Worm (Caenorhabditis elegans) whole organism, L2 larva: ENCODE measurements around the gene M116.5.

Experiments used
- C34F6.9 ChIP-seq: fragments of 150-350 bp; optimal IDR thresholded peaks from 2 replicates; lab custom pipeline; 2014; ENCODE audit warnings: missing biosample characterization, missing genetic modification characterization
- R02D3.7 ChIP-seq: fragments of 150-350 bp; optimal IDR thresholded peaks from 2 replicates; lab custom pipeline; 2014; ENCODE audit warnings: missing biosample characterization, missing genetic modification characterization
- Y55F3AM.14 ChIP-seq: fragments of 200-800 bp; sonication (Bioruptor generic); optimal IDR thresholded peaks from 2 replicates; lab custom pipeline; 2018; ENCODE audit warnings: mild to moderate bottlenecking, missing genetic modification characterization, missing compliant biosample characterization
- ZK546.5 ChIP-seq: sonication (generic microtip); optimal IDR thresholded peaks from 2 replicates; lab custom pipeline; 2017; ENCODE audit warnings: missing biosample characterization, missing genetic modification characterization
- alr-1 ChIP-seq: fragments of 150-350 bp; optimal IDR thresholded peaks from 2 replicates; lab custom pipeline; 2014; ENCODE audit warnings: missing biosample characterization, missing genetic modification characterization
- blmp-1 ChIP-seq: sonication (generic microtip); optimal IDR thresholded peaks from 2 replicates; lab custom pipeline; 2017; ENCODE audit warnings: missing genetic modification characterization, mild to moderate bottlenecking, missing compliant biosample characterization, antibody characterized with exemption, moderate library complexity; ENCODE audit not compliant: insufficient read depth
- ceh-16 ChIP-seq: fragments of 150-350 bp; optimal IDR thresholded peaks from 2 replicates; lab custom pipeline; 2014; ENCODE audit warnings: missing biosample characterization, missing genetic modification characterization
- ceh-82 ChIP-seq: fragments of 150-350 bp; optimal IDR thresholded peaks from 2 replicates; lab custom pipeline; 2014; ENCODE audit warnings: missing biosample characterization, missing genetic modification characterization
- crh-2 ChIP-seq: sonication (generic microtip); optimal IDR thresholded peaks from 2 replicates; lab custom pipeline; 2017; ENCODE audit warnings: missing biosample characterization, missing genetic modification characterization
- dmd-4 ChIP-seq: sonication (generic microtip); optimal IDR thresholded peaks from 2 replicates; lab custom pipeline; 2017; ENCODE audit warnings: missing biosample characterization, missing genetic modification characterization
- egl-27 ChIP-seq: sonication (generic microtip); optimal IDR thresholded peaks from 3 replicates; lab custom pipeline; 2017; ENCODE audit warnings: missing biosample characterization, missing genetic modification reagents, missing genetic modification characterization
- elt-1 ChIP-seq: fragments of 150-350 bp; optimal IDR thresholded peaks from 2 replicates; lab custom pipeline; 2014; ENCODE audit warnings: missing biosample characterization, missing genetic modification characterization
- elt-3 ChIP-seq: sonication (generic microtip); optimal IDR thresholded peaks from 2 replicates; lab custom pipeline; 2017; ENCODE audit warnings: missing biosample characterization, missing genetic modification characterization
- fos-1 ChIP-seq: fragments of 150-350 bp; optimal IDR thresholded peaks from 2 replicates; lab custom pipeline; 2014; ENCODE audit warnings: missing biosample characterization, missing genetic modification characterization
- gmeb-1 ChIP-seq: fragments of 150-350 bp; optimal IDR thresholded peaks from 2 replicates; lab custom pipeline; 2014; ENCODE audit warnings: missing biosample characterization, missing genetic modification characterization
- lin-11 ChIP-seq: fragments of 150-350 bp; sonication (generic microtip); optimal IDR thresholded peaks from 2 replicates; lab custom pipeline; 2014; ENCODE audit warnings: missing biosample characterization, missing genetic modification characterization, inconsistent platforms, mixed read lengths
- lin-13 ChIP-seq: fragments of 150-350 bp; optimal IDR thresholded peaks from 2 replicates; lab custom pipeline; 2014; ENCODE audit warnings: missing biosample characterization, missing genetic modification reagents, missing genetic modification characterization
- lin-39 ChIP-seq: fragments of 150-350 bp; optimal IDR thresholded peaks from 2 replicates; lab custom pipeline; 2014; ENCODE audit warnings: missing biosample characterization, missing genetic modification reagents, missing genetic modification characterization
- mab-5 ChIP-seq: fragments of 150-350 bp; optimal IDR thresholded peaks from 2 replicates; lab custom pipeline; 2014; ENCODE audit warnings: missing biosample characterization, missing genetic modification characterization
- mbf-1 ChIP-seq: sonication (generic microtip); optimal IDR thresholded peaks from 2 replicates; lab custom pipeline; 2017; ENCODE audit warnings: missing biosample characterization, missing genetic modification characterization
- mdl-1 ChIP-seq, 2 experiments: fragments of 150-350 bp in 1 of 2; sonication (generic microtip) in 1 of 2; optimal IDR thresholded peaks; 2 replicates each; lab custom pipeline; 2017; ENCODE audit warnings: missing biosample characterization in 2 of 2, missing genetic modification characterization in 2 of 2
- nhr-10 ChIP-seq: sonication (generic microtip); optimal IDR thresholded peaks from 2 replicates; lab custom pipeline; 2017; ENCODE audit warnings: missing biosample characterization, missing genetic modification characterization
- nhr-11 ChIP-seq: fragments of 150-350 bp; optimal IDR thresholded peaks from 2 replicates; lab custom pipeline; 2014; ENCODE audit warnings: missing biosample characterization, missing genetic modification characterization
- nhr-12 ChIP-seq: fragments of 150-350 bp; optimal IDR thresholded peaks from 2 replicates; lab custom pipeline; 2014; ENCODE audit warnings: missing biosample characterization, missing genetic modification characterization
- nhr-129 ChIP-seq: fragments of 150-350 bp; optimal IDR thresholded peaks from 2 replicates; lab custom pipeline; 2014; ENCODE audit warnings: missing biosample characterization, missing genetic modification characterization
- nhr-21 ChIP-seq: fragments of 150-350 bp; optimal IDR thresholded peaks from 2 replicates; lab custom pipeline; 2014; ENCODE audit warnings: missing biosample characterization, missing genetic modification characterization
- nhr-23 ChIP-seq: fragments of 150-350 bp; optimal IDR thresholded peaks from 2 replicates; lab custom pipeline; 2014; ENCODE audit warnings: missing biosample characterization, missing genetic modification reagents, missing genetic modification characterization
- nhr-237 ChIP-seq: fragments of 150-350 bp; optimal IDR thresholded peaks from 2 replicates; lab custom pipeline; 2014; ENCODE audit warnings: missing biosample characterization, missing genetic modification characterization
- nhr-25 ChIP-seq: fragments of 150-350 bp; sonication (generic microtip); optimal IDR thresholded peaks from 3 replicates; lab custom pipeline; 2014; ENCODE audit warnings: missing biosample characterization, missing genetic modification characterization
- nhr-77 ChIP-seq: fragments of 150-350 bp; optimal IDR thresholded peaks from 2 replicates; lab custom pipeline; 2014; ENCODE audit warnings: missing biosample characterization, missing genetic modification characterization
- sem-4 ChIP-seq: fragments of 150-350 bp; optimal IDR thresholded peaks from 2 replicates; lab custom pipeline; 2014; ENCODE audit warnings: missing biosample characterization, missing genetic modification reagents, missing genetic modification characterization
- skn-1 ChIP-seq: sonication (generic microtip); optimal IDR thresholded peaks from 2 replicates; lab custom pipeline; 2017; ENCODE audit warnings: missing biosample characterization, missing genetic modification characterization
- sma-3 ChIP-seq: sonication (generic microtip); optimal IDR thresholded peaks from 2 replicates; lab custom pipeline; 2016; ENCODE audit warnings: missing genetic modification reagents, missing genetic modification characterization, missing compliant biosample characterization
- sma-9 ChIP-seq, 2 experiments: fragments of 150-350 bp in 1 of 2; sonication (generic microtip) in 1 of 2; optimal IDR thresholded peaks; 2 replicates each; lab custom pipeline; 2014 to 2016; ENCODE audit warnings: missing genetic modification characterization in 2 of 2, mild to moderate bottlenecking in 1 of 2, missing biosample characterization in 1 of 2, missing compliant biosample characterization in 1 of 2, missing genetic modification reagents in 1 of 2, moderate library complexity in 1 of 2
- snpc-4 ChIP-seq: fragments of 150-350 bp; optimal IDR thresholded peaks from 2 replicates; lab custom pipeline; 2014; ENCODE audit warnings: missing biosample characterization, missing genetic modification characterization
- unc-55 ChIP-seq: fragments of 150-350 bp; sonication (generic microtip); optimal IDR thresholded peaks from 3 replicates; lab custom pipeline; 2014; ENCODE audit warnings: missing biosample characterization, missing genetic modification reagents, missing genetic modification characterization
- unc-62 ChIP-seq: fragments of 150-350 bp; optimal IDR thresholded peaks from 2 replicates; lab custom pipeline; 2014; ENCODE audit warnings: missing biosample characterization, missing genetic modification reagents, missing genetic modification characterization
- zag-1 ChIP-seq: fragments of 150-350 bp; optimal IDR thresholded peaks from 2 replicates; lab custom pipeline; 2014; ENCODE audit warnings: missing biosample characterization, missing genetic modification characterization
- ztf-1 ChIP-seq: fragments of 200-800 bp; sonication (Bioruptor generic); conservative IDR thresholded peaks from 2 replicates; pipeline ENCODE4 v1.3.6; 2022; ENCODE audit warnings: missing genetic modification characterization, missing compliant biosample characterization
- ztf-11 ChIP-seq: sonication (generic microtip); optimal IDR thresholded peaks from 2 replicates; lab custom pipeline; 2017; ENCODE audit warnings: missing biosample characterization, missing genetic modification characterization
- ztf-4 ChIP-seq: fragments of 150-350 bp; optimal IDR thresholded peaks from 2 replicates; lab custom pipeline; 2014; ENCODE audit warnings: missing biosample characterization, missing genetic modification characterization

Gene M116.5

DNA sequence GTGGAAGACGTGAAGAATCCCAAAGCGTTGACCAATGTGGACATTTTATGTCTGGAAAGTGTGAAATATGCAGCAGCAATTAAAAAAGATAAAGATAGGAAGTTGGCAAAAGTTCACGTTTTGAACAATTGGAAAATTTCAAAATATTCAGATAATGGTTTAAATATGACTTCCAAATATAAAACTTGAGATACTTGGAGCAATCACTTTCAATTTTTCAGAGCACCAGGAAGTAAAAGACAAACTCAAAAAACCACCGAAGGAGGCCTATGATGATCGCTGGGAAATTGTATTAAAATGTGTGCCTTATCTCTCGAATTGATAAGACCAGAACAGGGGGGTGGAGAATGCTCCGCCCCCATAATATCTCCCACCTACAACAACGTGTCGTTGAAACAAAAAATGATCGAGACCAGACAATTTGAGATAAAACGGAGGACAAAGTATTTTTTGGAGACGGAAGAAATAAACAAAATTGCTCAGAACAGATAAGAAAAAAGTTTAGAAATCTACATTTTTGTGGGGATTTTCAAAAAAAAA, 30.9 kb upstream of the M116.5 start, which contains the start of gene eppl-1:
Gene eppl-1, minus strand, starts transcription at position 51 of the 540 bp plus-strand sequence.
- TF ChIP-seq nhr-12 (tag; lab: Kevin White, UChicago) (no peak), alr-1 (tag; lab: Kevin White, UChicago) (no peak), sma-9 (GFP tag; optimal IDR thresholded peaks at IDR 0.05; lab: Kevin White, UChicago) (peak; percentile 15), sma-9 (tag; optimal IDR thresholded peaks at IDR 0.05; lab: Kevin White, UChicago) (no peak), fos-1 (tag; lab: Kevin White, UChicago) (peak; percentile 34)

DNA sequence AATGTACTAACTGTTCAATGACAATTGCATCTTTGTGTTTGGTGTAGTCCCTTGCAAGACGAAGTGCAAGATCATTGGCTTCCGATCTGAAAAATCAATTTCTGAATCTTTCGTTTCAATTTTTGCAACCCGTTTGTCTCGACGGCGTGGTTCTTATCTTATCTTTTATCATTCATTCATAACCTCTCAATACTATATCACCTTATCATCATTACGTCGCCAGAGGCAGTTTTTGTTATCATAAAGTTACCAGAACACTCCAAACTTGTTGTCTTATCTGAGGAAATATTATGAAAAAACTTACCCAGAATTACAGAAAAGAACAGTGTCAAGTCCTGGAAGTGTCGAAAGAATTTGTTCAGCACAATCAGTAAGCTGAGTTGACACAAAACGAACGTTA, 29.7 kb upstream of the M116.5 start:
- TF ChIP-seq fos-1 (tag; lab: Kevin White, UChicago) (peak; percentile 86), gmeb-1 (peak; percentile 38), crh-2 (peak; percentile 48), sma-9 (GFP tag; optimal IDR thresholded peaks at IDR 0.05; lab: Kevin White, UChicago) (peak; percentile 71), sma-9 (tag; optimal IDR thresholded peaks at IDR 0.05; lab: Kevin White, UChicago) (no peak), mbf-1 (tag; lab: Kevin White, UChicago) (no peak), elt-3 (tag; lab: Kevin White, UChicago) (no peak)

DNA sequence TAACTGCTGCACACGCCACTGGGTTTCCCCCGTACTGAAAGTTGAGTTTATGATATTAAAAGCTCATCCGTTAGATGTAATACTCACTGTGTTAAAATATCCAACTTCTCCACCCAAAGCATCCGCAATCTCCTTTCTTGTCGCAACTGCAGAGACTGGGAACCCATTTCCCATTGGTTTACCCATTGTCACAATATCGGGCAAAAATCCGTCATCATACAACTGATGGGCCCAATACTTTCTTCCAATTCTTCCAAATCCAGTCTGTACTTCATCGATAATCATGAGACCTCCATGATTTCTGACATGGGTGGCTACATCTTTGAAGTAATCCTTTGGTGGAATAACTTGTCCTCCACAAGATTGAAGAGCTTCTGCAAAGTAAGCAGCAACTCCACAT, 29.0 kb upstream of the M116.5 start:
- TF ChIP-seq skn-1 (tag; lab: Kevin White, UChicago) (no peak), ztf-11 (no peak), snpc-4 (no peak), dmd-4 (tag; lab: Kevin White, UChicago) (no peak), unc-55 (GFP tag; lab: Kevin White, UChicago) (no peak), blmp-1 (tag; lab: Kevin White, UChicago) (no peak), sma-3 (GFP tag; lab: Kevin White, UChicago) (no peak), fos-1 (tag; lab: Kevin White, UChicago) (no peak), Y55F3AM.14 (GFP tag; lab: Kevin White, UChicago) (no peak), unc-62 (GFP tag; lab: Kevin White, UChicago) (no peak), C34F6.9 (tag; lab: Kevin White, UChicago) (no peak), nhr-25 (tag; lab: Kevin White, UChicago) (no peak)

DNA sequence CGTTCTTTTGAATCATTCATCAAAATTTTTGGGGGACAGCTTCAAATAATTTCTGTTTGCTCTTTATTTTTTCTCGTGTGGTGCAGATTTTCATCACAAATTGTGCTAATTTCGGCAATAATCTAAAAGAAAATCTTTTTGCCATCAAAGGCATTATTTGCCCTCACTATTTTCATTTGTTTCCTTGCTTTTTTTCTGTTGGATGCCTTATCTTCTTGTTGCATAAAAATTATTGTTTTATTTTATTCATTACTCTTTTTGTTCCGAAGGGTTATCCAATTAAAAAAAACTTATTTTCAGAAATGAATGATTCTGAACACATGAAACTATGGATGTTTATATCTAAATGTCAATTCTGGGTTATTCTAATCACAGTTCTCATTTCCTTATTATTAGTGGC, 26.0 kb upstream of the M116.5 start, which contains the start of gene T01B11.1:
Gene T01B11.1, plus strand, starts transcription at position 301 of the 400 bp plus-strand sequence.
- TF ChIP-seq mdl-1 (tag; optimal IDR thresholded peaks at IDR 0.05; lab: Kevin White, UChicago) = no peak
- TF ChIP-seq ceh-82 (tag; lab: Kevin White, UChicago) = no peak
- no peak for TF ChIP-seq ztf-1 (GFP tag; lab: Robert Waterston, UW)

DNA sequence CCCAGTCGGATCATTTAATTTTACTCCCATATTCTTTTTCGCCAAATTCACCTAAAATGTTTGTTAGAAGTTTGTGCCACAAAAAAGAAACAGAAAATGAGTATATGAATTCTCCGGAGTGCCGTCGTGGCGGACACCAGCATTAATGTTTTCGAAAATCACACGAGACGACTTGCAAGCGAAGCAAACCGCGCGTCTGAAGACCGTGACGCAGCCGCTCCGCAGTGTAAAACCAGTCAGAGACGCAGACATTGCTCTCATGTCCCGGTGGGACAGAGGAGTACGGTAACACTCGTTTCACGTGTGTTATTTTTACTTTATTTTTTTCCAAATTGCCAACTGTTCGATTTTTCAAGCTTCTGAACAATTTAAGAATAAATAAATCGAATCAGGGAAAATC, 11.8 kb upstream of the M116.5 start, which contains the start of the genes T26A8.4 and pdtf-1:
Gene T26A8.4, minus strand, starts transcription at position 185 of the 400 bp plus-strand sequence.
Gene pdtf-1, plus strand, starts transcription at position 330 of the 400 bp plus-strand sequence.
- peak; percentile 95 for TF ChIP-seq lin-13
- peak; percentile 90 for TF ChIP-seq ceh-82 (tag; lab: Kevin White, UChicago)
- TF ChIP-seq fos-1 (tag; lab: Kevin White, UChicago) = peak; percentile 91
- peak; percentile 96 for TF ChIP-seq sem-4 (tag; lab: Kevin White, UChicago)
- TF ChIP-seq ZK546.5 (tag; lab: Kevin White, UChicago) = peak; percentile 87
- peak; percentile 93 for TF ChIP-seq sma-9 (GFP tag; optimal IDR thresholded peaks at IDR 0.05; lab: Kevin White, UChicago)
- no peak for TF ChIP-seq sma-9 (tag; optimal IDR thresholded peaks at IDR 0.05; lab: Kevin White, UChicago)
- no peak for TF ChIP-seq dmd-4 (tag; lab: Kevin White, UChicago)
- TF ChIP-seq ztf-4 (tag; lab: Kevin White, UChicago) = peak; percentile 93
- peak; percentile 81 to 94 for TF ChIP-seq mdl-1 (tag; optimal IDR thresholded peaks at IDR 0.05; lab: Kevin White, UChicago)
- peak; percentile 45 for TF ChIP-seq nhr-237 (tag; lab: Kevin White, UChicago)
- TF ChIP-seq elt-3 (tag; lab: Kevin White, UChicago) = no peak
- TF ChIP-seq nhr-129 = peak; percentile 96
- TF ChIP-seq nhr-11 (tag; lab: Kevin White, UChicago) = no peak
- peak; percentile 82 for TF ChIP-seq mab-5
- peak; percentile 80 for TF ChIP-seq egl-27 (tag; lab: Kevin White, UChicago)
- TF ChIP-seq blmp-1 (tag; lab: Kevin White, UChicago) = peak; percentile 79
- peak; percentile 96 for TF ChIP-seq nhr-21
- peak; percentile 65 for TF ChIP-seq lin-39 (tag; lab: Kevin White, UChicago)
- peak; percentile 39 for TF ChIP-seq nhr-77
- TF ChIP-seq ceh-16 (tag; lab: Kevin White, UChicago) = peak; percentile 87
- no peak for TF ChIP-seq skn-1 (tag; lab: Kevin White, UChicago)
- no peak for TF ChIP-seq mbf-1 (tag; lab: Kevin White, UChicago)
- TF ChIP-seq sma-3 (GFP tag; lab: Kevin White, UChicago) = peak; percentile 94
- no peak for TF ChIP-seq elt-1 (tag; lab: Kevin White, UChicago)
- TF ChIP-seq snpc-4 = peak; percentile 94
- TF ChIP-seq gmeb-1 = peak; percentile 88
- TF ChIP-seq nhr-25 (tag; lab: Kevin White, UChicago) = peak; percentile 96
- peak; percentile 97 for TF ChIP-seq crh-2
- TF ChIP-seq lin-11 = peak; percentile 98
- peak; percentile 71 for TF ChIP-seq nhr-10 (tag; lab: Kevin White, UChicago)
- TF ChIP-seq nhr-23 (tag; lab: Kevin White, UChicago) = no peak
- TF ChIP-seq alr-1 (tag; lab: Kevin White, UChicago) = no peak
- peak; percentile 43 for TF ChIP-seq unc-62 (GFP tag; lab: Kevin White, UChicago)
- TF ChIP-seq R02D3.7 (tag; lab: Kevin White, UChicago) = peak; percentile 42
- TF ChIP-seq C34F6.9 (tag; lab: Kevin White, UChicago) = peak; percentile 98
- TF ChIP-seq zag-1 (tag; lab: Kevin White, UChicago) = peak; percentile 87
